Worm (Caenorhabditis elegans) whole organism, early embryonic: Measurements from ENCODE around the gene T21D9.2.

Experiments
- B0310.2 ChIP-seq: sonication (generic microtip); optimal IDR thresholded peaks from 2 replicates; lab custom pipeline; 2016; ENCODE audit warnings: mild to moderate bottlenecking, missing genetic modification characterization, missing compliant biosample characterization
- F13C5.2 ChIP-seq: sonication (generic microtip); optimal IDR thresholded peaks from 2 replicates; lab custom pipeline; 2017; ENCODE audit warnings: mild to moderate bottlenecking, missing genetic modification characterization, inconsistent platforms, missing compliant biosample characterization
- aly-1 ChIP-seq: sonication (generic microtip); optimal IDR thresholded peaks from 2 replicates; lab custom pipeline; 2016; ENCODE audit warnings: missing genetic modification characterization, missing compliant biosample characterization
- ama-1 ChIP-seq: fragments of 150-350 bp; optimal IDR thresholded peaks from 2 replicates; lab custom pipeline; 2014
- ceh-13 ChIP-seq: fragments of 200-800 bp; sonication (Bioruptor generic); optimal IDR thresholded peaks from 2 replicates; lab custom pipeline; 2018; ENCODE audit warnings: mild to moderate bottlenecking, missing genetic modification characterization, missing compliant biosample characterization
- ceh-36 ChIP-seq: sonication (generic microtip); optimal IDR thresholded peaks from 2 replicates; lab custom pipeline; 2016; ENCODE audit warnings: missing genetic modification characterization, inconsistent platforms, missing compliant biosample characterization
- ets-7 ChIP-seq: sonication (generic microtip); optimal IDR thresholded peaks from 2 replicates; lab custom pipeline; 2016; ENCODE audit warnings: missing genotype, missing genetic modification characterization, missing compliant biosample characterization
- flt-1 ChIP-seq: fragments of 200-800 bp; sonication (Bioruptor generic); IDR thresholded peaks from 2 replicates; pipeline ENCODE4 v1.3.6; 2022; ENCODE audit warnings: missing genetic modification characterization, missing compliant biosample characterization
- hmbx-1 ChIP-seq: sonication (generic microtip); optimal IDR thresholded peaks from 2 replicates; lab custom pipeline; 2016; ENCODE audit warnings: mild to moderate bottlenecking, missing genetic modification characterization, missing compliant biosample characterization
- hmg-4 ChIP-seq: fragments of 200-800 bp; sonication (Bioruptor generic); optimal IDR thresholded peaks from 2 replicates; lab custom pipeline; 2018; ENCODE audit warnings: mild to moderate bottlenecking, missing genetic modification characterization, missing compliant biosample characterization
- hnd-1 ChIP-seq: sonication (generic microtip); optimal IDR thresholded peaks from 2 replicates; lab custom pipeline; 2016; ENCODE audit warnings: missing genetic modification characterization, missing compliant biosample characterization
- pes-1 ChIP-seq: fragments of 200-800 bp; sonication (Bioruptor generic); IDR thresholded peaks from 2 replicates; pipeline ENCODE4 v1.3.6; 2022; ENCODE audit warnings: missing genetic modification reagents, missing genetic modification characterization, missing compliant biosample characterization
- scrt-1 ChIP-seq: fragments of 200-800 bp; sonication (Bioruptor generic); IDR thresholded peaks from 2 replicates; pipeline ENCODE4 v1.3.6; 2022; ENCODE audit warnings: missing genetic modification characterization, missing compliant biosample characterization
- sea-1 ChIP-seq: fragments of 200-800 bp; sonication (Bioruptor generic); conservative IDR thresholded peaks from 2 replicates; pipeline ENCODE4 v1.3.6; 2022; ENCODE audit warnings: missing genetic modification characterization, missing compliant biosample characterization
- tbx-11 ChIP-seq: fragments of 200-800 bp; sonication (Bioruptor generic); IDR thresholded peaks from 2 replicates; pipeline ENCODE4 v1.3.6; 2022; ENCODE audit warnings: missing genetic modification characterization, missing compliant biosample characterization
- tbx-37 ChIP-seq: fragments of 200-800 bp; sonication (Bioruptor generic); conservative IDR thresholded peaks from 2 replicates; pipeline ENCODE4 v1.3.6; 2022; ENCODE audit warnings: missing genetic modification reagents, missing genetic modification characterization, missing compliant biosample characterization
- tra-4 ChIP-seq: sonication (generic microtip); optimal IDR thresholded peaks from 2 replicates; lab custom pipeline; 2017; ENCODE audit warnings: missing genetic modification characterization, missing compliant biosample characterization

T21D9.2 gene

DNA sequence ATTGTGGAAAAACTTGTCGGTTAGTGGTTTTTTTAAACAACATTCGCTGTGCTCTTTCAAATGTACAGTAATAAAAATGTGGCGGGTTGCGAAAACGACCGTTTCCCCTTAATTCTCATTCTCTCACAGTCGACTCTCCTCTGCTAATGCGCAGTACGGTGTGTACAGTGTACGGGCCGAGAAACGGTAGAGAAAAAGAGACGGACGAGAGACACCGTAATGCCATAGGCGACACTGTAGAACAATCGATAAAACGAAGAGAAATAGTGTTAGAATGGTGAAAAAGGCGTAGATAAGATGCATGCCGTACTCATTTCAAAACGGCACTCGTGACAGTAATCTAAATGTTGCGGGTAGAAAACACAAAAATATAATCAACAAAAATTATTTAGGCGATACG lies 6.2 kb downstream of the T21D9.2 start:
- TF ChIP-seq ama-1 (lab: Kevin White, UChicago), result no peak
- TF ChIP-seq hmbx-1 (tag; lab: Kevin White, UChicago), result no peak
- no peak for TF ChIP-seq tbx-11
- TF ChIP-seq scrt-1 (GFP tag; lab: Robert Waterston, UW), result no peak
- TF ChIP-seq pes-1, result no peak
- TF ChIP-seq aly-1, result no peak
- TF ChIP-seq tbx-37 (GFP tag; lab: Robert Waterston, UW), result no peak
- no peak for TF ChIP-seq flt-1 (GFP tag; lab: Robert Waterston, UW)
- no peak for TF ChIP-seq ceh-36 (tag; lab: Kevin White, UChicago)
- TF ChIP-seq ets-7 (tag; lab: Kevin White, UChicago), result no peak
- no peak for TF ChIP-seq tra-4 (tag; lab: Kevin White, UChicago)
- no peak for TF ChIP-seq sea-1
- no peak for TF ChIP-seq hmg-4 (GFP tag; lab: Kevin White, UChicago)

DNA sequence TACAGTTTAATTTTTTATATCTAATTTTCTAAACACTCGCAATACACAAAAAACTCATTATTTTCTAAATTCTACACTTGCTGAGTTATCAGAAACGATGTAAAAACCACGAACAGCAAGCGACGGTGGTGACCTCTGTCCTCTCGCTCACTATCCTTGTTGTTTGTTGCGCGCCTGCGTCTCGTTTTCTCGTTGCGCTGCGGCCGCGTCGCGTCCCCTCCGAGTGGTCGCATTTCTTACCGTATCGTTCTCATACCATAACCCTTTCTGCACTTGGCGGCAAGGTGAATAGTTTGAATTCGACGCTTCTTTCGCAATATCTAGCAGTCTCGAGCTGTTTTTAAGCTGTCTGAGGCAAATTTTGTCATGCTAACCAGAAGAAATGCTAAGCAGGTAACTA lies 7.3 kb downstream of the T21D9.2 start, which contains the start of gene lsy-2:
TSS of gene lsy-2 (plus strand) at position 271 of the 400 bp plus-strand sequence.
- no peak for TF ChIP-seq hmg-4 (GFP tag; lab: Kevin White, UChicago)
- TF ChIP-seq ceh-13, result no peak
- TF ChIP-seq B0310.2 (tag; lab: Kevin White, UChicago), result no peak

DNA sequence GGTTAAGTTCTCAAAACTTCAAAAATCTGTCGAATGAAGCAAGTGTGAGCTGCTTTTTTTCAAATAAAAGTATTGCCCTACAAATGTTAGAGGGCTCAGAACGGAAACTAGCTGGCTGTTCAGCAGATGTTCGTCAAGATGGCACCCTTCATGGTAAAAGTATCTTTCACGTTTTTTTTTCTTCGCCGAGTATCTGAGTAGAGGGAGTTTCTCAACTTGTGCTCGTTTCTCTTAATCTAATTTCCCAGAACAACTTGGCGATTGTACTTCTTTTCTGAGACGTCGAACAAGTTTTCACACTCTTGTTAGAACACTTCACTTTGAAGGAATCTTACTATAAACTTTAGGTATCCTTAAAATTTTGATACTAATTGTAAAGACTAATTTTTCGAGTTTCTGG lies 9.0 kb downstream of the T21D9.2 start:
- TF ChIP-seq aly-1 (no peak), hmg-4 (GFP tag; lab: Kevin White, UChicago) (no peak), hmbx-1 (tag; lab: Kevin White, UChicago) (no peak), tbx-11 (no peak), ets-7 (tag; lab: Kevin White, UChicago) (no peak)

DNA sequence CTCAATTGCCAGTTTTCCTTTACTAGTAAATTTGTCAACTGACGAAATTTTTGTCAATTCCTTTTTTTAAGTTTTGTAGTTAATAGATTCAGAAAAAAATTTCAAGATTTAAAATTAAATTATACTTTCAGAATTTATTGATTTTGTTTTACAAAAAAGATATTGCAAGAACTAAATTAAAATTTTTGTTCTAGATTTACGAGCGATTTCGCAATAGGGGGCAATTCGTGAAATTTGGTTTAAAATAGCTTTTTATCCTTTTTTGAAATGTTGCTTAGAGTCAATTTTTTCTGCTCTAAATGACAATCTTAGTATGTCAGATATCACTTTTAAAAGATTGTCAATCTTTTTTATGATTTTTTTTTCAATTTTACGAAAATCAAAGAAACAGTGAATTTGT lies 11.2 kb downstream of the T21D9.2 start:
- TF ChIP-seq aly-1 (no peak), hnd-1 (tag; lab: Kevin White, UChicago) (no peak), scrt-1 (GFP tag; lab: Robert Waterston, UW) (no peak), flt-1 (GFP tag; lab: Robert Waterston, UW) (no peak), pes-1 (no peak), ets-7 (tag; lab: Kevin White, UChicago) (no peak)

DNA sequence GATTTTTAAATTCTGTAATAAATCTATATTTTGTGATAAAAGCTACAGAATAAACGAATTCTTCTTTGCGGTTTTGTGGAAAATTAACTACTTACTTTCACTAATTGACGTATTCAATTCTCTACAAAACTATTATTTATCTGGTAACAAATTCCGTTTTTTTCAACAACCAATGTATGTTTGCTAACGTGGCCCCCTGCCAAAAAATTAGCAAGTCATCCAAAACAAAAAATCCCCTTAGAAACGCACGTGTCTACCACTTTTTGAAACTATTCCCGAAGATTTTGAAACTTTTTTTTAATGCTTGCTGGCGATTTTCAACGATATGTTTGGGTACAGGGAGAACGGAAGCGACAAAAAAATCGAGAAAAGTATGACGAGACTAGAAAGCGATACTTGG lies 11.7 kb downstream of the T21D9.2 start, which contains the start of gene F49H12.2:
TSS of gene F49H12.2 (plus strand) at position 301 of the 400 bp plus-strand sequence.
- TF ChIP-seq ceh-13 (no peak), tbx-37 (GFP tag; lab: Robert Waterston, UW) (no peak), B0310.2 (tag; lab: Kevin White, UChicago) (no peak), ceh-36 (tag; lab: Kevin White, UChicago) (no peak), ama-1 (lab: Kevin White, UChicago) (no peak)

DNA sequence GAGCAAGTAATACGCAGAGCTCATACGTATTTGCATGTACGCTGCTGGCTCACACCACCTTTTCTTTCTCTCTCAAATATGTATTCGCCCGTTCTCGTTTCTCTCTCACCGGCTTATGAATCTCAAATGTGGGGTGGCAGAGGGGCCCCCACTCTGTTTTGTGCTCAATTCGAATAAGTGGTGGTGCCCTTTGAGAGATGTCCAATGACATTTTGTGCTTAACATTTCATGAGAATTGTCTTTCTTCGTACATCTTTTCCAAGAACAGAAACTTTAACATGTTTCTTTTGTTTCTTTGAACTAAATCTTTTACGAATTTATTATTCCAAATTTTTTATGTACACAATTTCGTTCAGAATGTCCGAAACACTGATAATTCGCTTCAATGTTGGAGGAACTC lies 12.7 kb downstream of the T21D9.2 start, which contains the start of gene F49H12.3:
TSS of gene F49H12.3 (plus strand) at position 357 of the 400 bp plus-strand sequence.
- TF ChIP-seq ama-1 (lab: Kevin White, UChicago) (no peak), sea-1 (no peak), aly-1 (no peak), B0310.2 (tag; lab: Kevin White, UChicago) (no peak), ets-7 (tag; lab: Kevin White, UChicago) (no peak), F13C5.2 (tag; lab: Kevin White, UChicago) (no peak), hmg-4 (GFP tag; lab: Kevin White, UChicago) (no peak), ceh-36 (tag; lab: Kevin White, UChicago) (no peak), tra-4 (tag; lab: Kevin White, UChicago) (no peak), hmbx-1 (tag; lab: Kevin White, UChicago) (no peak)

DNA sequence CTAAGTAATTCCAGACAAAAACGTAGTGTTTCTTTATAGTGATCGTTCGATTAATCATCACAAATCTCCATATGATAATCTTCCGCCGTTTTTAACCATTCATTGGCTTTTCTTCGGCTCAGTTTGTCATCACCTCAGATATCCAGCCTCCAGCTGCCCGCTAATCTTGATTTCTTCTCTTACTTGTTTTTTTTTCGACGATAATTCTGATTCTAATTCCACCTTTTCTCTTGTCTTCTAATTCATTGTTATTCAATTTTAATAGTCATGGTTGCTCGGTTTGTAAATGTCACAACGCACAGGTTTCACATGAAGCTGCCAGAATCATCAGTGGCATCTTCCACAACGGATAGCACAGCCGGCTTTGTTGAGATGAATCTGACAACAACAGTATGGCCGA lies 17.2 kb downstream of the T21D9.2 start, which contains the start of gene F49H12.4:
TSS of gene F49H12.4 (plus strand) at position 301 of the 400 bp plus-strand sequence.
- no peak for TF ChIP-seq sea-1
- TF ChIP-seq flt-1 (GFP tag; lab: Robert Waterston, UW), result no peak
- no peak for TF ChIP-seq ama-1 (lab: Kevin White, UChicago)
- no peak for TF ChIP-seq aly-1
- TF ChIP-seq F13C5.2 (tag; lab: Kevin White, UChicago), result no peak
- no peak for TF ChIP-seq hmbx-1 (tag; lab: Kevin White, UChicago)
- no peak for TF ChIP-seq tbx-37 (GFP tag; lab: Robert Waterston, UW)
- TF ChIP-seq ets-7 (tag; lab: Kevin White, UChicago), result no peak
- no peak for TF ChIP-seq tra-4 (tag; lab: Kevin White, UChicago)
- TF ChIP-seq tbx-11, result no peak
- no peak for TF ChIP-seq ceh-36 (tag; lab: Kevin White, UChicago)
- TF ChIP-seq ceh-13, result no peak
- TF ChIP-seq scrt-1 (GFP tag; lab: Robert Waterston, UW), result no peak
- TF ChIP-seq pes-1, result no peak
- no peak for TF ChIP-seq hnd-1 (tag; lab: Kevin White, UChicago)
- TF ChIP-seq B0310.2 (tag; lab: Kevin White, UChicago), result no peak
- no peak for TF ChIP-seq hmg-4 (GFP tag; lab: Kevin White, UChicago)

DNA sequence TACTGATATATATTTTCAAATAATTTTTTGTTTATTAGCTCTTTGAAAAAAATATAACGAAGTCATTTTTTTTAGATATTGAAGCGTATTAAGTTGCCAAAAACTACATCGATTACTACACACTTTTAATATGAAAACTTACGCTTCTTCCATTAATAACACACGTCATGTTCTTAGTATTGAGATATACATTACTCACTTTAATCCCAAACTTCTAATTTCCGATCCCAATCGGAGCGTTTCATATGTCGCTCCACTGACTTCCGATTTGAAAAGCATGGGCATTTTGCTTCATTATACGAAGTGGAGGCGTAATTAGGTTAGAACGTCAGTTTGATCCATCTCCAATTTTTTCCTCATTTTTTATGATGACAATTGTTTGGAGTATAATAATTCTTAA lies 17.9 kb downstream of the T21D9.2 start:
- no peak for TF ChIP-seq scrt-1 (GFP tag; lab: Robert Waterston, UW)
- TF ChIP-seq ama-1 (lab: Kevin White, UChicago), result no peak
- no peak for TF ChIP-seq tbx-11
- TF ChIP-seq ets-7 (tag; lab: Kevin White, UChicago), result no peak
- TF ChIP-seq hmbx-1 (tag; lab: Kevin White, UChicago), result no peak
- no peak for TF ChIP-seq aly-1
- TF ChIP-seq hnd-1 (tag; lab: Kevin White, UChicago), result no peak
- no peak for TF ChIP-seq pes-1
- TF ChIP-seq F13C5.2 (tag; lab: Kevin White, UChicago), result no peak
- no peak for TF ChIP-seq flt-1 (GFP tag; lab: Robert Waterston, UW)
- no peak for TF ChIP-seq ceh-13
- TF ChIP-seq ceh-36 (tag; lab: Kevin White, UChicago), result no peak
- no peak for TF ChIP-seq sea-1
- no peak for TF ChIP-seq tra-4 (tag; lab: Kevin White, UChicago)
- TF ChIP-seq tbx-37 (GFP tag; lab: Robert Waterston, UW), result no peak
